Fruit fly (Drosophila melanogaster) whole organism, adult: ENCODE data around the gene siz.

ENCODE experiments used
- CG11617 ChIP-seq: fragments of 200-800 bp; sonication (Bioruptor generic); optimal IDR thresholded peaks from 2 replicates; lab custom pipeline; 2017; ENCODE audit warnings: mild to moderate bottlenecking, missing biosample characterization, missing genetic modification reagents, missing genetic modification characterization
- CG12768 ChIP-seq: fragments of 200-800 bp; sonication (Bioruptor generic); optimal IDR thresholded peaks from 2 replicates; lab custom pipeline; 2017; ENCODE audit warnings: missing biosample characterization, missing genetic modification characterization, mild to moderate bottlenecking, moderate library complexity, missing genetic modification reagents
- CG14711 ChIP-seq: fragments of 200-800 bp; sonication (Bioruptor generic); optimal IDR thresholded peaks from 2 replicates; lab custom pipeline; 2018; ENCODE audit warnings: missing biosample characterization, mild to moderate bottlenecking, missing genetic modification characterization, moderate library complexity
- CG1620 ChIP-seq: fragments of 200-800 bp; sonication (Bioruptor generic); optimal IDR thresholded peaks from 2 replicates; lab custom pipeline; 2016; ENCODE audit warnings: missing biosample characterization, missing genetic modification characterization
- CG33017 ChIP-seq: fragments of 200-800 bp; sonication (Bioruptor generic); optimal IDR thresholded peaks from 2 replicates; lab custom pipeline; 2018; ENCODE audit warnings: missing biosample characterization, mild to moderate bottlenecking, missing genetic modification characterization, moderate library complexity
- CG5204 ChIP-seq: fragments of 200-800 bp; sonication (Bioruptor generic); optimal IDR thresholded peaks from 2 replicates; lab custom pipeline; 2016; ENCODE audit warnings: missing biosample characterization, missing genetic modification characterization
- CG7045 ChIP-seq: fragments of 200-800 bp; sonication (Bioruptor generic); optimal IDR thresholded peaks from 2 replicates; lab custom pipeline; 2017; ENCODE audit warnings: missing biosample characterization, mild to moderate bottlenecking, missing genetic modification characterization
- CG7101 ChIP-seq: fragments of 200-800 bp; sonication (Bioruptor generic); optimal IDR thresholded peaks from 2 replicates; lab custom pipeline; 2018; ENCODE audit warnings: missing biosample characterization, mild to moderate bottlenecking, missing genetic modification characterization, moderate library complexity
- Clk ChIP-seq: fragments of 200-800 bp; sonication (Bioruptor generic); optimal IDR thresholded peaks from 2 replicates; lab custom pipeline; 2017; ENCODE audit warnings: missing biosample characterization, missing genetic modification characterization
- Crg-1 ChIP-seq: fragments of 200-800 bp; sonication (Bioruptor generic); optimal IDR thresholded peaks from 2 replicates; lab custom pipeline; 2016; ENCODE audit warnings: missing biosample characterization, missing genetic modification characterization
- Hr96 ChIP-seq: fragments of 200-800 bp; sonication (Bioruptor generic); optimal IDR thresholded peaks from 2 replicates; lab custom pipeline; 2016; ENCODE audit warnings: missing biosample characterization, missing genetic modification characterization
- Mnt ChIP-seq: fragments of 200-800 bp; sonication (Bioruptor generic); optimal IDR thresholded peaks from 2 replicates; lab custom pipeline; 2016; ENCODE audit warnings: missing biosample characterization, mild to moderate bottlenecking, missing genetic modification characterization
- bab1 ChIP-seq: fragments of 200-800 bp; sonication (Bioruptor generic); optimal IDR thresholded peaks from 3 replicates; lab custom pipeline; 2019; ENCODE audit warnings: missing biosample characterization, mild to moderate bottlenecking, missing genetic modification characterization, moderate library complexity
- cic ChIP-seq: fragments of 200-800 bp; sonication (Bioruptor generic); optimal IDR thresholded peaks from 2 replicates; lab custom pipeline; 2017; ENCODE audit warnings: missing biosample characterization, mild to moderate bottlenecking, missing genetic modification characterization, moderate library complexity
- cnc ChIP-seq, 2 experiments: fragments of >200 bp; optimal IDR thresholded peaks; 2 replicates each; lab custom pipeline; 2017
- kay ChIP-seq: fragments of 200-800 bp; sonication (Bioruptor generic); peaks from one replicate; lab custom pipeline; 2016; ENCODE audit warnings: missing biosample characterization, missing genetic modification characterization, borderline replicate concordance
- ovo ChIP-seq: fragments of 200-800 bp; sonication (Bioruptor generic); optimal IDR thresholded peaks from 2 replicates; lab custom pipeline; 2016; ENCODE audit warnings: missing biosample characterization, missing genetic modification characterization
- pad ChIP-seq: fragments of 200-800 bp; sonication (Bioruptor generic); optimal IDR thresholded peaks from 3 replicates; lab custom pipeline; 2017; ENCODE audit warnings: missing biosample characterization, missing genetic modification characterization, mild to moderate bottlenecking, moderate library complexity, missing genetic modification reagents
- tj ChIP-seq: fragments of 200-800 bp; sonication (Bioruptor generic); optimal IDR thresholded peaks from 3 replicates; lab custom pipeline; 2017; ENCODE audit warnings: missing biosample characterization, mild to moderate bottlenecking, missing genetic modification characterization, moderate library complexity
- toe ChIP-seq: fragments of 200-800 bp; sonication (Bioruptor generic); optimal IDR thresholded peaks from 2 replicates; lab custom pipeline; 2016; ENCODE audit warnings: missing biosample characterization, missing genetic modification characterization

Gene siz

DNA sequence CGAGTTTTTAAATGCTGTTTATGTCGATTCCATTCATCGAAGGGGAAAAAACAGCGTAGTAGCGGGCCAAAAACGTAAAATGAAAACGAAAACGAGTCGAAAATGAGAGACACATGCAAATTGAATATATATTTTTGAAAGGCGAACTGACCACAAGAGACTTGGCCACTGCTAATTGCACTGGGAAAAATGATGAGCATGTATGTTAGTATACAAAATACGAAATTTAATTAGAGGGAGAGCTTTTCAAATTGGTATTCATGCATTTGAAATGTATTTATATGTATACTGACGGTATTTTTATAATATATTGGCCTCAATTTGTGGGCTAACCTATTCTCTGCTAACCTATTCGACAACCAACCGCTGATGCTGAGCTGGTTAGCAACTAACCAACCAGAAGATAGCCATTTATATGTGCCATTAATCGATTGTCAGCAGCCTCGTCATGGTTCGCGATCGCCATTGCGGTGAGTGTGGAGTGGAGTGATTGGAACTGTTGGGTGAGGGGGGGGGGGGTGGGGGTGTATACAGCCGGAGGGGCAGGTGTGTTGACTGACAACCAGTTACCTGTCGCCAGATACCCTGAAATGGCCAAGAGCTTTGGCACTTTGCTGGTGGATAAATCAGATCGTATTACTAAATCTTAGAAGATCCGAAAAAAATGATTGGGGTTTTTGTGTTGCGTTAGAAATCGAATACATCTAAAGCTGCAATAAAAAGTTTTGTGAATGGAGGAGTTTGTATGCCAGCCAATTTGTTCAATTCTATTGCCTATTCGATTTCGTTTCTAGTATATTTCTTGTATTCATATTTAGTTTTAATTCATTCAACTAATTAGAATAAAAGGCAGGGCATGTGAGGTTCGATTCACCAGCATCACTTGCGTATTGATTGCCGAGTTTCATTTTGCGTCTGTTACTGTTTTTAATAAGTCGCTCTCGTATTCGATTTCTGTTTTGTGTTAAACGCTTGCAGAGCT, 7.9 kb downstream of the siz start:
- TF ChIP-seq CG7045 (peak; percentile 34), bab1 (no peak), kay (no peak), CG7101 (no peak)

dm6 chr3L:21043435-21043834, 9.1 kb downstream of the siz start:
- TF ChIP-seq CG14711 = no peak
- TF ChIP-seq kay = no peak
- TF ChIP-seq Hr96 (GFP tag; lab: Kevin White, UChicago) = no peak
- TF ChIP-seq Mnt = no peak
- TF ChIP-seq ovo (GFP tag; lab: Kevin White, UChicago) = no peak
- TF ChIP-seq CG12768 (GFP tag; lab: Kevin White, UChicago) = no peak
- no peak for TF ChIP-seq CG11617 (GFP tag; lab: Kevin White, UChicago)
- no peak for TF ChIP-seq CG7045
- TF ChIP-seq cnc (optimal IDR thresholded peaks at IDR 0.05; lab: Kevin White, UChicago) = no peak
- no peak for TF ChIP-seq CG7101
- no peak for TF ChIP-seq CG33017
- no peak for TF ChIP-seq cic
- no peak for TF ChIP-seq Clk (GFP tag; lab: Kevin White, UChicago)
- TF ChIP-seq tj (GFP tag; lab: Kevin White, UChicago) = no peak
- TF ChIP-seq toe = no peak
- TF ChIP-seq CG1620 (GFP tag; lab: Kevin White, UChicago) = no peak
- no peak for TF ChIP-seq CG5204 (GFP tag; lab: Kevin White, UChicago)
- TF ChIP-seq Crg-1 = no peak
- no peak for TF ChIP-seq pad

DNA sequence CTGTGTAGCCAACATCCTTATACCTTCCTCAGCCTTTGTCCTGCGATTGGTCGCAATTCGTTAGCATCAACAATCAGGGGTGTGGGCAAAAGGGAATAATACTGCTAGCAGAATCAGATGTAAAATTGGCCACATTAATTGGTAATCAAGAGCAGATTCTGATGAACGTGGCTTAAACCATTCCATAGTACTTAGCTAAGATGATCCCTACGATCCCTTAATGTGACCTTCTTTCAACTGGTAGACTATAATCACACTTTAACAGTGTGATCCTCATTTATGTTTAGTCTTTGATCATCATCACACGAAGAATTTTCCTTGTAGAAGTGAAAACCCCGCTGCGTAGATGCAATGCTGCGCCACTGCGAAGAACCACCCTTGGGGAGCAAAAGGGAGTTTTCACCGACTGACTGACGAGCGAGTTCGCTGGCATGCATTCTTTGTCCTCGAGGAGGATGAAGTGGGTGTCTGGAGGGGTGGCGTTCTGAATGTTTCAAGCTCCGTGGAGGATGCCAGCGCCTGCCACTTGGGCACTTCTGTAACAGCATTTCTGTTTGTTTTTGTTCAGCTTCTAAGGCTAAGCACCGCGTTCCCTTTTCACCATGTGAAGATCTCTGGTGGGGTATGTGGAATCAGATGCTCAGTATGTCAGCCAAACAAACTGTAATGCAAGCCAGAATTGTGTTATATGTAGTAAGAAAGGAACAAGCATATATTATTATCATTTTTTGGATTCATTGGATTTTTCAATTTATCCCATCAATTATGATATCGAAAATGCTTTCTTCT, 9.8 kb downstream of the siz start:
- TF ChIP-seq CG5204 (GFP tag; lab: Kevin White, UChicago) (no peak), ovo (GFP tag; lab: Kevin White, UChicago) (no peak), tj (GFP tag; lab: Kevin White, UChicago) (no peak), toe (no peak), CG7045 (no peak), CG12768 (GFP tag; lab: Kevin White, UChicago) (no peak), pad (no peak), bab1 (no peak), Hr96 (GFP tag; lab: Kevin White, UChicago) (no peak)

- TF ChIP-seq CG1620 (GFP tag; lab: Kevin White, UChicago) = no peak
- no peak for TF ChIP-seq CG7045
- no peak for TF ChIP-seq toe
- no peak for TF ChIP-seq Crg-1
- TF ChIP-seq cnc (optimal IDR thresholded peaks at IDR 0.05; lab: Kevin White, UChicago) = no peak
- no peak for TF ChIP-seq CG11617 (GFP tag; lab: Kevin White, UChicago)
- no peak for TF ChIP-seq Clk (GFP tag; lab: Kevin White, UChicago)
- no peak for TF ChIP-seq bab1
- no peak for TF ChIP-seq CG5204 (GFP tag; lab: Kevin White, UChicago)
- TF ChIP-seq ovo (GFP tag; lab: Kevin White, UChicago) = no peak
- TF ChIP-seq tj (GFP tag; lab: Kevin White, UChicago) = no peak
- no peak for TF ChIP-seq Hr96 (GFP tag; lab: Kevin White, UChicago)
- TF ChIP-seq pad = no peak
- no peak for TF ChIP-seq CG33017
- TF ChIP-seq CG7101 = no peak
These were observed 10.4 kb downstream of the siz start for dm6 chr3L:21044721-21045120.

dm6 chr3L:21046107-21046708, 11.9 kb downstream of the siz start:
- TF ChIP-seq Crg-1 (no peak), CG14711 (no peak), CG1620 (GFP tag; lab: Kevin White, UChicago) (no peak), CG7101 (no peak)

DNA sequence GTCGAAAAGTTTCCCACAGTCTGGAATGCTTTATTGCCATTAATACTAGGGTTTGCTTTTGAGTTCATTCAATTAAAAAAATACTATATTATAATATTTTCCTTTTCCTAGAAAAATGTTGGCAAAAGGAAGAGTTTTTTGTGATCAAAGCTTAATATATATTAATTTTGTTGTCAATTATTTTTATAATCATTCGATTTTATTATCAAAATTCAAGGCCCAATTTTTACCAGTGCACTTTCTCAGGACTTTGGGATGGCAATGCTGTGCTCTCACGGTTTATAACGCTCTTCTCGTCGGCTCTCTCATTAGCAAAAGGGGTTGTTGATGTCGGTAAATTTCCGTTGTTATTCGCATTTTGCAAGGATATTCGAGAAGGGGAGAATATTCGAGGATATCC, 12.7 kb downstream of the siz start:
- TF ChIP-seq cnc (optimal IDR thresholded peaks at IDR 0.05; lab: Kevin White, UChicago) = no peak
- no peak for TF ChIP-seq CG11617 (GFP tag; lab: Kevin White, UChicago)
- no peak for TF ChIP-seq ovo (GFP tag; lab: Kevin White, UChicago)
- no peak for TF ChIP-seq kay
- TF ChIP-seq pad = no peak
- no peak for TF ChIP-seq CG5204 (GFP tag; lab: Kevin White, UChicago)
- TF ChIP-seq CG1620 (GFP tag; lab: Kevin White, UChicago) = no peak
